Worm (Caenorhabditis elegans) whole organism, L2 larva: ENCODE measurements around the gene rpl-5.

Source experiments
- blmp-1 ChIP-seq: sonication (generic microtip); optimal IDR thresholded peaks from 2 replicates; lab custom pipeline; 2017; ENCODE audit warnings: missing genetic modification characterization, mild to moderate bottlenecking, missing compliant biosample characterization, antibody characterized with exemption, moderate library complexity; ENCODE audit not compliant: insufficient read depth
- snpc-4 ChIP-seq: fragments of 150-350 bp; optimal IDR thresholded peaks from 2 replicates; lab custom pipeline; 2014; ENCODE audit warnings: missing biosample characterization, missing genetic modification characterization

ce11 chrII:8569038-8569977 lies at the start of gene rpl-5, which contains the start of gene col-38:
- peak; percentile 80 for TF ChIP-seq snpc-4 (tag; lab: Kevin White, UChicago)
- TF ChIP-seq blmp-1 (tag; lab: Kevin White, UChicago): peak; percentile 33
